Worm (Caenorhabditis elegans) whole organism, L3 larva: ENCODE measurements around the gene srw-101.

Experiments used
- aly-2 ChIP-seq: fragments of 150-350 bp; optimal IDR thresholded peaks from 2 replicates; lab custom pipeline; 2014; ENCODE audit warnings: missing biosample characterization, missing genetic modification characterization
- ama-1 ChIP-seq: fragments of 150-350 bp; optimal IDR thresholded peaks from 2 replicates; lab custom pipeline; 2018
- ceh-82 ChIP-seq: fragments of 150-350 bp; optimal IDR thresholded peaks from 2 replicates; lab custom pipeline; 2014; ENCODE audit warnings: missing biosample characterization, missing genetic modification characterization
- egl-27 ChIP-seq: sonication (generic microtip); optimal IDR thresholded peaks from 4 replicates; lab custom pipeline; 2017; ENCODE audit warnings: missing biosample characterization, missing genetic modification reagents, missing genetic modification characterization
- elt-1 ChIP-seq: fragments of 150-350 bp; optimal IDR thresholded peaks from 2 replicates; lab custom pipeline; 2014; ENCODE audit warnings: missing biosample characterization, missing genetic modification characterization
- mdl-1 ChIP-seq: fragments of 150-350 bp; optimal IDR thresholded peaks from 2 replicates; lab custom pipeline; 2014; ENCODE audit warnings: missing biosample characterization, missing genetic modification characterization
- nhr-11 ChIP-seq: fragments of 150-350 bp; optimal IDR thresholded peaks from 2 replicates; lab custom pipeline; 2014; ENCODE audit warnings: missing biosample characterization, missing genetic modification characterization
- nhr-23 ChIP-seq: fragments of 150-350 bp; optimal IDR thresholded peaks from 2 replicates; lab custom pipeline; 2014; ENCODE audit warnings: missing biosample characterization, missing genetic modification reagents, missing genetic modification characterization
- zag-1 ChIP-seq: fragments of 150-350 bp; optimal IDR thresholded peaks from 2 replicates; lab custom pipeline; 2014; ENCODE audit warnings: missing biosample characterization, missing genetic modification characterization

- no peak for TF ChIP-seq elt-1 (tag; lab: Kevin White, UChicago)
- no peak for TF ChIP-seq nhr-23 (tag; lab: Kevin White, UChicago)
- no peak for TF ChIP-seq zag-1
- TF ChIP-seq egl-27 (tag; lab: Kevin White, UChicago), result no peak
- no peak for TF ChIP-seq nhr-11
- no peak for TF ChIP-seq mdl-1 (tag; lab: Kevin White, UChicago)
- TF ChIP-seq aly-2 (tag; lab: Kevin White, UChicago), result no peak
- no peak for TF ChIP-seq ama-1 (lab: Kevin White, UChicago)
- no peak for TF ChIP-seq ceh-82 (tag; lab: Kevin White, UChicago)
These were observed 12.5 kb downstream of the srw-101 start, which contains the start of gene str-160 for ce11 chrV:1734569-1734968.
